Fruit fly (Drosophila melanogaster): ENCODE results near the gene escl.

escl gene

dm6 chr2L:12011682-12012655 lies 21.2 kb downstream of the escl start:
- TF ChIP-seq CG1647 (GFP tag; optimal IDR thresholded peaks at IDR 0.05): peak; percentile 47
- peak; percentile 69 for TF ChIP-seq az2 (GFP tag; optimal IDR thresholded peaks at IDR 0.05)
- TF ChIP-seq CG3995 (GFP tag; optimal IDR thresholded peaks at IDR 0.05): peak; percentile 87
- no peak for TF ChIP-seq CG6689 (GFP tag; IDR thresholded peaks at IDR 0.05)
- TF ChIP-seq CG6683 (GFP tag; optimal IDR thresholded peaks at IDR 0.05): peak; percentile 45
- no peak for TF ChIP-seq Oaz (GFP tag; IDR thresholded peaks at IDR 0.05)
- TF ChIP-seq Nf-YB (GFP tag; optimal IDR thresholded peaks at IDR 0.05): peak; percentile 88
- peak; percentile 74 for TF ChIP-seq B-H2 (GFP tag; optimal IDR thresholded peaks at IDR 0.05)
- no peak for TF ChIP-seq CkIIα-i1 (GFP tag; IDR thresholded peaks at IDR 0.05)
- TF ChIP-seq CG17802 (tag; optimal IDR thresholded peaks at IDR 0.05): no peak
- no peak for TF ChIP-seq zfh1 (GFP tag; IDR thresholded peaks at IDR 0.05)
- no peak for TF ChIP-seq al (GFP tag; IDR thresholded peaks at IDR 0.05)
- TF ChIP-seq CG18011 (GFP tag; optimal IDR thresholded peaks at IDR 0.05): peak; percentile 36
- peak; percentile 26 for TF ChIP-seq CG12942 (GFP tag; optimal IDR thresholded peaks at IDR 0.05)
- peak; percentile 37 for TF ChIP-seq cg (GFP tag; optimal IDR thresholded peaks at IDR 0.05)
- TF ChIP-seq HmgZ (tag; optimal IDR thresholded peaks at IDR 0.05): peak; percentile 94
- no peak for TF ChIP-seq disco-r (GFP tag; optimal IDR thresholded peaks at IDR 0.05)
- peak; percentile 58 for TF ChIP-seq Hsf (GFP tag; optimal IDR thresholded peaks at IDR 0.05)
- peak; percentile 64 for TF ChIP-seq CTCF (GFP tag; optimal IDR thresholded peaks at IDR 0.05)
- TF ChIP-seq her (GFP tag; optimal IDR thresholded peaks at IDR 0.05): peak; percentile 85
- peak; percentile 62 for TF ChIP-seq CG4854 (GFP tag; optimal IDR thresholded peaks at IDR 0.05)
- peak in 1 of 2 experiments; percentile 7 for TF ChIP-seq Trl (optimal IDR thresholded peaks at IDR 0.05)
- peak; percentile 64 for TF ChIP-seq Trl (GFP tag; optimal IDR thresholded peaks at IDR 0.05)
- peak; percentile 28 for TF ChIP-seq CG2875 (GFP tag; optimal IDR thresholded peaks at IDR 0.05)
- TF ChIP-seq CG18764 (GFP tag; optimal IDR thresholded peaks at IDR 0.05): no peak
- TF ChIP-seq Jarid2 (GFP tag; optimal IDR thresholded peaks at IDR 0.05): peak; percentile 22
- no peak for TF ChIP-seq dimm (GFP tag; IDR thresholded peaks at IDR 0.05)
- TF ChIP-seq CG10462 (GFP tag; optimal IDR thresholded peaks at IDR 0.05): no peak
- TF ChIP-seq CG7556 (GFP tag; optimal IDR thresholded peaks at IDR 0.05): peak; percentile 81
- TF ChIP-seq E2f2 (GFP tag; IDR thresholded peaks at IDR 0.05): no peak
- TF ChIP-seq pros (GFP tag; optimal IDR thresholded peaks at IDR 0.05): peak; percentile 72
- no peak for TF ChIP-seq danr (GFP tag; IDR thresholded peaks at IDR 0.05)
- no peak for TF ChIP-seq CG11085 (GFP tag; IDR thresholded peaks at IDR 0.05)
- TF ChIP-seq CG14014 (GFP tag; IDR thresholded peaks at IDR 0.05): no peak
- peak; percentile 60 for TF ChIP-seq CG18619 (GFP tag; optimal IDR thresholded peaks at IDR 0.05)
- TF ChIP-seq CG12659 (GFP tag; optimal IDR thresholded peaks at IDR 0.05): peak; percentile 74
- peak; percentile 66 for TF ChIP-seq btn (GFP tag; optimal IDR thresholded peaks at IDR 0.05)
- peak; percentile 99 for TF ChIP-seq CG10543 (GFP tag; optimal IDR thresholded peaks at IDR 0.05)
- TF ChIP-seq Six4 (GFP tag; optimal IDR thresholded peaks at IDR 0.05): peak; percentile 58
- TF ChIP-seq Antp (GFP tag; optimal IDR thresholded peaks at IDR 0.05): peak; percentile 85
- TF ChIP-seq CG18262 (tag; optimal IDR thresholded peaks at IDR 0.05): peak; percentile 36
- peak; percentile 23 for TF ChIP-seq Fer2 (tag; optimal IDR thresholded peaks at IDR 0.05)
- peak; percentile 49 to 61 for TF ChIP-seq chif (GFP tag; optimal IDR thresholded peaks at IDR 0.05)
- TF ChIP-seq Oli (tag; optimal IDR thresholded peaks at IDR 0.05): peak; percentile 37
- TF ChIP-seq HLH3B (GFP tag; IDR thresholded peaks at IDR 0.05): no peak
- no peak for TF ChIP-seq sc (optimal IDR thresholded peaks at IDR 0.05)
- no peak for TF ChIP-seq sc (GFP tag; optimal IDR thresholded peaks at IDR 0.05)
- peak; percentile 57 for TF ChIP-seq Sox102F (GFP tag; optimal IDR thresholded peaks at IDR 0.05)
- TF ChIP-seq ato (GFP tag; IDR thresholded peaks at IDR 0.05; ENCODE audit: partially characterized antibody): no peak
- TF ChIP-seq Dp (GFP tag; optimal IDR thresholded peaks at IDR 0.05): peak; percentile 41

Measured in whole organism, embryonic.